Fruit fly (Drosophila melanogaster) whole organism, embryonic: ENCODE data around the gene lectin-29Ca.

Source experiments
- Adf1 ChIP-seq: fragments of 200-800 bp; sonication (Bioruptor generic); IDR thresholded peaks from 2 replicates; pipeline ENCODE4 v1.3.6; 2022; ENCODE audit warnings: missing biosample characterization, missing genetic modification characterization
- CG10366 ChIP-seq: fragments of 200-800 bp; sonication (Bioruptor generic); IDR thresholded peaks from 2 replicates; pipeline ENCODE4 v1.3.6; 2022; ENCODE audit warnings: missing biosample characterization, missing genetic modification characterization
- CG10462 ChIP-seq: fragments of 200-800 bp; sonication (Bioruptor generic); optimal IDR thresholded peaks from 2 replicates; lab custom pipeline; 2016; ENCODE audit warnings: missing biosample characterization, missing genetic modification characterization
- CG10565 ChIP-seq: fragments of 200-800 bp; sonication (Bioruptor generic); optimal IDR thresholded peaks from 3 replicates; lab custom pipeline; 2016; ENCODE audit warnings: missing biosample characterization, mild to moderate bottlenecking, missing genetic modification characterization
- CG12071 ChIP-seq: fragments of 200-800 bp; sonication (Bioruptor generic); optimal IDR thresholded peaks from 3 replicates; lab custom pipeline; 2018; ENCODE audit warnings: missing biosample characterization, mild to moderate bottlenecking, missing genetic modification characterization
- CG12299 ChIP-seq: fragments of 200-800 bp; sonication (Bioruptor generic); optimal IDR thresholded peaks from 2 replicates; lab custom pipeline; 2018; ENCODE audit warnings: missing biosample characterization, mild to moderate bottlenecking, missing genetic modification characterization
- CG16779 ChIP-seq: fragments of 200-800 bp; sonication (Bioruptor generic); IDR thresholded peaks from 2 replicates; pipeline ENCODE4 v1.3.6; 2022; ENCODE audit warnings: missing biosample characterization, missing genetic modification characterization
- CG17359 ChIP-seq: fragments of 200-800 bp; sonication (Bioruptor generic); optimal IDR thresholded peaks from 3 replicates; lab custom pipeline; 2018; ENCODE audit warnings: missing biosample characterization, mild to moderate bottlenecking, missing genetic modification characterization, moderate library complexity
- CG18599 ChIP-seq: fragments of 200-800 bp; sonication (Bioruptor generic); optimal IDR thresholded peaks from 3 replicates; lab custom pipeline; 2017; ENCODE audit warnings: missing biosample characterization, missing genetic modification characterization, mild to moderate bottlenecking, moderate library complexity, missing genetic modification reagents
- CG2199 ChIP-seq: fragments of 200-800 bp; sonication (Bioruptor generic); IDR thresholded peaks from 3 replicates; pipeline ENCODE4 v1.3.6; 2022; ENCODE audit warnings: missing biosample characterization, missing genetic modification characterization
- CG30403 ChIP-seq: fragments of 200-800 bp; sonication (Bioruptor generic); optimal IDR thresholded peaks from 3 replicates; lab custom pipeline; 2016; ENCODE audit warnings: missing biosample characterization, missing genetic modification characterization
- CG4328 ChIP-seq: fragments of 200-800 bp; sonication (Bioruptor generic); optimal IDR thresholded peaks from 3 replicates; lab custom pipeline; 2017; ENCODE audit warnings: missing biosample characterization, missing genetic modification reagents, missing genetic modification characterization
- CG4730 ChIP-seq: fragments of 200-800 bp; sonication (Bioruptor generic); IDR thresholded peaks from 2 replicates; pipeline ENCODE4 v1.3.6; 2022; ENCODE audit warnings: missing biosample characterization, missing genetic modification characterization
- CG7928 ChIP-seq: fragments of 200-800 bp; sonication (Bioruptor generic); optimal IDR thresholded peaks from 2 replicates; lab custom pipeline; 2017; ENCODE audit warnings: missing biosample characterization, mild to moderate bottlenecking, missing genetic modification characterization
- CG7963 ChIP-seq: fragments of 200-800 bp; sonication (Bioruptor generic); IDR thresholded peaks from 3 replicates; pipeline ENCODE4 v1.3.6; 2022; ENCODE audit warnings: missing biosample characterization, missing genetic modification characterization; ENCODE audit not compliant: partially characterized antibody
- CG7987 ChIP-seq: fragments of 200-800 bp; sonication (Bioruptor generic); optimal IDR thresholded peaks from 2 replicates; lab custom pipeline; 2018; ENCODE audit warnings: missing biosample characterization, mild to moderate bottlenecking, missing genetic modification characterization, moderate library complexity
- CG8089 ChIP-seq: fragments of 200-800 bp; sonication (Bioruptor generic); optimal IDR thresholded peaks from 3 replicates; lab custom pipeline; 2016; ENCODE audit warnings: missing biosample characterization, missing genetic modification characterization
- CG8478 ChIP-seq: fragments of >200 bp; optimal IDR thresholded peaks from 2 replicates; lab custom pipeline; 2018
- CG9932 ChIP-seq: fragments of 200-800 bp; sonication (Bioruptor generic); IDR thresholded peaks from 2 replicates; pipeline ENCODE4 v1.3.6; 2022; ENCODE audit warnings: missing biosample characterization, missing genetic modification characterization
- Dp ChIP-seq: fragments of 200-800 bp; sonication (Bioruptor generic); optimal IDR thresholded peaks from 2 replicates; lab custom pipeline; 2018; ENCODE audit warnings: missing biosample characterization, mild to moderate bottlenecking, missing genetic modification characterization, moderate library complexity
- ERR ChIP-seq: fragments of 200-800 bp; sonication (Bioruptor generic); optimal IDR thresholded peaks from 2 replicates; lab custom pipeline; 2016; ENCODE audit warnings: missing biosample characterization, missing genetic modification characterization
- Gsc ChIP-seq: fragments of 200-800 bp; sonication (Bioruptor generic); IDR thresholded peaks from 2 replicates; pipeline ENCODE4 v1.3.6; 2022; ENCODE audit warnings: missing biosample characterization, missing genetic modification characterization
- H2.0 ChIP-seq: fragments of 200-800 bp; sonication (Bioruptor generic); IDR thresholded peaks from 2 replicates; pipeline ENCODE4 v1.3.6; 2022; ENCODE audit warnings: missing biosample characterization, missing genetic modification characterization
- Hr39 ChIP-seq: fragments of >200 bp; optimal IDR thresholded peaks from 2 replicates; lab custom pipeline; 2017
- Med ChIP-seq: fragments of 200-800 bp; sonication (Bioruptor generic); peaks from one replicate; lab custom pipeline; 2016; ENCODE audit warnings: missing biosample characterization, missing genetic modification characterization, mild to moderate bottlenecking, inconsistent platforms, moderate library complexity
- NK7.1 ChIP-seq: fragments of 200-800 bp; sonication (Bioruptor generic); optimal IDR thresholded peaks from 3 replicates; lab custom pipeline; 2016; ENCODE audit warnings: missing biosample characterization, missing genetic modification characterization
- Scr ChIP-seq: fragments of 200-800 bp; sonication (Bioruptor generic); IDR thresholded peaks from 2 replicates; pipeline ENCODE4 v1.3.6; 2022; ENCODE audit warnings: missing biosample characterization, missing genetic modification characterization; ENCODE audit not compliant: partially characterized antibody
- Sox102F ChIP-seq: fragments of 200-800 bp; sonication (Bioruptor generic); optimal IDR thresholded peaks from 2 replicates; lab custom pipeline; 2018; ENCODE audit warnings: missing biosample characterization, mild to moderate bottlenecking, missing genetic modification characterization, moderate library complexity
- amos ChIP-seq: fragments of 200-800 bp; sonication (Bioruptor generic); IDR thresholded peaks from 2 replicates; pipeline ENCODE4 v1.3.6; 2022; ENCODE audit warnings: missing biosample characterization, missing genetic modification characterization; ENCODE audit not compliant: partially characterized antibody
- ash1 ChIP-seq: fragments of 200-800 bp; sonication (Bioruptor generic); optimal IDR thresholded peaks from 2 replicates; lab custom pipeline; 2018; ENCODE audit warnings: missing biosample characterization, mild to moderate bottlenecking, missing genetic modification characterization
- crol ChIP-seq: fragments of 200-800 bp; sonication (Bioruptor generic); IDR thresholded peaks from 2 replicates; pipeline ENCODE4 v1.3.6; 2022; ENCODE audit warnings: missing biosample characterization, missing genetic modification characterization
- dysf ChIP-seq: fragments of 200-800 bp; sonication (Bioruptor generic); IDR thresholded peaks from 3 replicates; pipeline ENCODE4 v1.3.6; 2022; ENCODE audit warnings: missing biosample characterization, missing genetic modification characterization
- en ChIP-seq: fragments of 200-800 bp; sonication (Bioruptor generic); optimal IDR thresholded peaks from 2 replicates; lab custom pipeline; 2016; ENCODE audit warnings: missing biosample characterization, missing genetic modification characterization
- fu2 ChIP-seq: fragments of 200-800 bp; sonication (Bioruptor generic); optimal IDR thresholded peaks from 2 replicates; lab custom pipeline; 2016; ENCODE audit warnings: missing biosample characterization, missing genetic modification characterization
- gsb-n ChIP-seq: fragments of 200-800 bp; sonication (Bioruptor generic); optimal IDR thresholded peaks from 3 replicates; lab custom pipeline; 2018; ENCODE audit warnings: missing biosample characterization, mild to moderate bottlenecking, missing genetic modification characterization
- her ChIP-seq: fragments of 200-800 bp; sonication (Bioruptor generic); optimal IDR thresholded peaks from 2 replicates; lab custom pipeline; 2016; ENCODE audit warnings: missing biosample characterization, missing genetic modification characterization
- hth ChIP-seq: fragments of >200 bp; optimal IDR thresholded peaks from 2 replicates; lab custom pipeline; 2017; ENCODE audit warnings: inconsistent platforms
- ind ChIP-seq: fragments of 200-800 bp; sonication (Bioruptor generic); optimal IDR thresholded peaks from 3 replicates; lab custom pipeline; 2016; ENCODE audit warnings: missing biosample characterization, missing genetic modification characterization
- jigr1 ChIP-seq: fragments of 200-800 bp; sonication (Bioruptor generic); IDR thresholded peaks from 3 replicates; pipeline ENCODE4 v1.3.6; 2022; ENCODE audit warnings: missing biosample characterization, missing genetic modification characterization
- ken ChIP-seq: fragments of 200-800 bp; sonication (Bioruptor generic); IDR thresholded peaks from 3 replicates; pipeline ENCODE4 v1.3.6; 2022; ENCODE audit warnings: missing biosample characterization, missing genetic modification characterization
- luna ChIP-seq: fragments of 200-800 bp; sonication (Bioruptor generic); optimal IDR thresholded peaks from 2 replicates; lab custom pipeline; 2016; ENCODE audit warnings: missing biosample characterization, missing genetic modification characterization
- pan ChIP-seq, 4 experiments: fragments of >200 bp in 3 of 4; fragments of 200-800 bp in 1 of 4; sonication (Bioruptor generic) in 1 of 4; optimal IDR thresholded peaks in 3 of 4; IDR thresholded peaks in 1 of 4; 2 replicates each; pipeline versions ENCODE4 v1.3.6 to Lab custom; 2017 to 2022; ENCODE audit warnings: missing biosample characterization in 2 of 4, missing genetic modification characterization in 2 of 4, mixed read lengths in 1 of 4
- prd ChIP-seq, 3 experiments: fragments of >200 bp in 2 of 3; fragments of 200-800 bp in 1 of 3; sonication (Bioruptor generic) in 1 of 3; optimal IDR thresholded peaks in 2 of 3; IDR thresholded peaks in 1 of 3; 2 replicates in 2 of 3; 3 replicates in 1 of 3; pipeline versions ENCODE4 v1.3.6 to Lab custom; 2017 to 2022; ENCODE audit warnings: missing biosample characterization in 1 of 3, missing genetic modification characterization in 1 of 3
- pzg ChIP-seq: fragments of 200-800 bp; sonication (Bioruptor generic); optimal IDR thresholded peaks from 3 replicates; lab custom pipeline; 2018; ENCODE audit warnings: missing biosample characterization, mild to moderate bottlenecking, missing genetic modification characterization, moderate library complexity
- ro ChIP-seq: fragments of 200-800 bp; sonication (Bioruptor generic); IDR thresholded peaks from 2 replicates; pipeline ENCODE4 v1.3.6; 2022; ENCODE audit warnings: missing biosample characterization, missing genetic modification characterization
- sens-2 ChIP-seq: fragments of 200-800 bp; sonication (Bioruptor generic); IDR thresholded peaks from 2 replicates; pipeline ENCODE4 v1.3.6; 2022; ENCODE audit warnings: missing biosample characterization, missing genetic modification characterization
- slbo ChIP-seq: fragments of 200-800 bp; sonication (Bioruptor generic); IDR thresholded peaks from 2 replicates; pipeline ENCODE4 v1.3.6; 2022; ENCODE audit warnings: missing biosample characterization, missing genetic modification characterization
- slou ChIP-seq: fragments of 200-800 bp; sonication (Bioruptor generic); optimal IDR thresholded peaks from 3 replicates; lab custom pipeline; 2016; ENCODE audit warnings: missing biosample characterization, missing genetic modification characterization
- stc ChIP-seq: fragments of 200-800 bp; sonication (Bioruptor generic); IDR thresholded peaks from 2 replicates; pipeline ENCODE4 v1.3.6; 2022; ENCODE audit warnings: missing biosample characterization, missing genetic modification characterization
- ttk ChIP-seq: fragments of 200-800 bp; sonication (Bioruptor generic); IDR thresholded peaks from 2 replicates; pipeline ENCODE4 v2.1.2; 2022; ENCODE audit warnings: missing biosample characterization, missing genetic modification characterization
- wek ChIP-seq: fragments of 200-800 bp; sonication (Bioruptor generic); optimal IDR thresholded peaks from 3 replicates; lab custom pipeline; 2018; ENCODE audit warnings: missing biosample characterization, mild to moderate bottlenecking, missing genetic modification characterization, moderate library complexity

Gene lectin-29Ca

DNA sequence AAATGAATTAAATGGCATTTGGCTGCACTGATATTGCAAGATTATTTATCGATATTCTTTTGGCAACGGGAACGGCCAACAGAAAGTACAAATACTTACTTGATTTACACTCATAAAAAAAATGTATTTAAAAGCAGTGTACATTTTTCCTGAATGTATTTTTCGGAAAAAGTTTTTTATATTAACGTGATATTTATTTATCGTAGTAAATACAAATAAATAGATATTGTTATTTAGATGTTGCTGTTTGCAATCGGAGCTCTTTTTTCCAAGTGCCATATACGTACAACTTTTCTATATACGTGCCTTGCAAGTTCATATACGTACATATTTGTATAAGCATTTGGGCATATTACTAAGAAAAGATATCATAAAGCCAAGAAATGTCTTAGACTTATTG lies 42.7 kb downstream of the lectin-29Ca start (continued):
- no peak for TF ChIP-seq ken
- no peak for TF ChIP-seq CG16779 (GFP tag; lab: Robert Waterston, UW)
- TF ChIP-seq pan (optimal IDR thresholded peaks at IDR 0.05; lab: Kevin White, UChicago): no peak
- peak in 1 of 2 experiments; percentile 54 for TF ChIP-seq pan (GFP tag; optimal IDR thresholded peaks at IDR 0.05 in 1 of 2, IDR thresholded peaks at IDR 0.05 in 1 of 2)
- TF ChIP-seq CG7928: no peak
- TF ChIP-seq sens-2: no peak
- no peak for TF ChIP-seq NK7.1 (GFP tag; lab: Kevin White, UChicago)
- no peak for TF ChIP-seq ERR
- no peak for TF ChIP-seq her (GFP tag; lab: Kevin White, UChicago)
- TF ChIP-seq H2.0: no peak
- TF ChIP-seq CG7963: no peak

DNA sequence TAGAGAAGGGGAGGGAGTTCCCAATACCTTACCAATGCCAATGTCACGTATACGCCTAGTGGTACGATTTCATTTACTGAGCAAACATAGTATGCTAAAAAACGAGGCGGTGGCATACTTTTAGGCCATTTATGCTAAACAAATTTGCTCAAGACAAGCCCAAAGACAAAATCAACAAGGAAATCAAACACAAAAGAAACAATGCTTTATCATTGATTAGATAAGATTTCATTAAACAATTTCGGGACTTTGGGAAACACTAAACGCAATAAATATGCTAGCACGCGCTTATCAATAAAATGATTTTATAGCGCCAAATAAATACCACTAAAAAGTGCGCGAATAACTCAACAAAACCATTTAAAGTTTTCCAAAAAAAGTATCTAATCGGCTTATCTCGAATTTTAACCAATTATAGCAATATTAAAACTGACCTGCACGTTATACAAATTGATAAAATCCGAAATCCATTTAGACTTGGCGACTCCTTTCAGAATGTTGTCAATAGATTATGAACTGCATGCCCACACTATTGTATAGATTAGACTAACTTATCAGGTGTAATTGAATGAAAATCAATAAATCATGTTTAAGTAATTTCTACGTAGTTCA lies 43.4 kb downstream of the lectin-29Ca start:
- TF ChIP-seq CG8478 (lab: Kevin White, UChicago) (no peak), CG18599 (GFP tag; lab: Kevin White, UChicago) (peak; percentile 62), Adf1 (GFP tag; lab: Robert Waterston, UW) (no peak), Scr (GFP tag; lab: Robert Waterston, UW) (no peak), CG8089 (no peak), prd (optimal IDR thresholded peaks at IDR 0.05; lab: Kevin White, UChicago) (no peak), prd (GFP tag; IDR thresholded peaks at IDR 0.05; lab: Robert Waterston, UW) (no peak), CG30403 (GFP tag; lab: Kevin White, UChicago) (no peak), CG12299 (tag; lab: Kevin White, UChicago) (no peak), crol (GFP tag; lab: Robert Waterston, UW) (no peak), ttk (no peak), CG10462 (GFP tag; lab: Kevin White, UChicago) (no peak), jigr1 (no peak), wek (GFP tag; lab: Kevin White, UChicago) (peak; percentile 52), pzg (no peak), ro (no peak), CG10366 (no peak), CG4730 (GFP tag; lab: Robert Waterston, UW) (peak; percentile 6; the same call in 1 of the 2 replicates), hth (lab: Kevin White, UChicago) (no peak), CG2199 (GFP tag; lab: Robert Waterston, UW) (no peak), en (GFP tag; lab: Kevin White, UChicago) (no peak), slou (GFP tag; lab: Kevin White, UChicago) (no peak), Med (GFP tag; lab: Kevin White, UChicago) (peak; percentile 86), ash1 (GFP tag; lab: Kevin White, UChicago) (no peak), fu2 (GFP tag; lab: Kevin White, UChicago) (no peak), CG7987 (GFP tag; lab: Kevin White, UChicago) (peak; percentile 44), gsb-n (tag; lab: Kevin White, UChicago) (no peak), Hr39 (lab: Kevin White, UChicago) (no peak), CG4328 (GFP tag; lab: Kevin White, UChicago) (no peak), Sox102F (GFP tag; lab: Kevin White, UChicago) (peak; percentile 42), luna (GFP tag; lab: Kevin White, UChicago) (peak; percentile 35), CG9932 (GFP tag; lab: Robert Waterston, UW) (no peak), CG10565 (GFP tag; lab: Kevin White, UChicago) (no peak), ind (no peak), dysf (GFP tag; lab: Robert Waterston, UW) (no peak), Gsc (GFP tag; lab: Robert Waterston, UW) (no peak), CG12071 (peak; percentile 70), slbo (GFP tag; lab: Robert Waterston, UW) (no peak), Dp (GFP tag; lab: Kevin White, UChicago) (no peak), amos (GFP tag; lab: Robert Waterston, UW) (no peak), CG17359 (tag; lab: Kevin White, UChicago) (peak; percentile 59), stc (GFP tag; lab: Robert Waterston, UW) (no peak)
